Worm (Caenorhabditis elegans): ENCODE data around the gene K02E7.10.
A peak's percentile ranks its signal among the peaks of the same experiment; 100 is the strongest.

The K02E7.10 gene

ce11 chrII:1091706-1092105, 24.9 kb upstream of the K02E7.10 start, which contains the start of gene snf-3:
Gene snf-3, plus strand, starts transcription at chrII:1092006.
- TF ChIP-seq nhr-19 (GFP tag; conservative IDR thresholded peaks at IDR 0.05) (no peak), unc-130 (tag; optimal IDR thresholded peaks at IDR 0.05) (no peak), unc-30 (tag; optimal IDR thresholded peaks at IDR 0.05) (no peak), nhr-85 (tag) (no peak), hlh-4 (tag; optimal IDR thresholded peaks at IDR 0.05) (no peak)

- TF ChIP-seq snu-23 (GFP tag; optimal IDR thresholded peaks at IDR 0.05), result peak; percentile 37
- TF ChIP-seq grh-1 (GFP tag; IDR thresholded peaks at IDR 0.05), result peak; percentile 63
- no peak for TF ChIP-seq mep-1 (tag; optimal IDR thresholded peaks at IDR 0.05)
- no peak for TF ChIP-seq C34B4.2 (tag; optimal IDR thresholded peaks at IDR 0.05)
- no peak for TF ChIP-seq unc-62 (GFP tag; optimal IDR thresholded peaks at IDR 0.05)
- TF ChIP-seq nhr-237 (tag; optimal IDR thresholded peaks at IDR 0.05), result no peak
- TF ChIP-seq lsy-2 (tag; optimal IDR thresholded peaks at IDR 0.05), result peak in 1 of 2 experiments; percentile 4
- TF ChIP-seq nhr-85 (tag), result peak; percentile 88
- peak; percentile 68 for TF ChIP-seq blmp-1 (tag; optimal IDR thresholded peaks at IDR 0.05)
- peak; percentile 53 for TF ChIP-seq vab-15 (tag; optimal IDR thresholded peaks at IDR 0.05)
- peak; percentile 23 for TF ChIP-seq nhr-20 (tag; optimal IDR thresholded peaks at IDR 0.05)
- no peak for TF ChIP-seq sptf-1 (tag; optimal IDR thresholded peaks at IDR 0.05)
- TF ChIP-seq elt-3 (tag; optimal IDR thresholded peaks at IDR 0.05), result peak in 2 of 6 experiments; percentile 8 to 16
- no peak for TF ChIP-seq lin-39 (tag; optimal IDR thresholded peaks at IDR 0.05)
- peak; percentile 26 for TF ChIP-seq skn-1 (tag; optimal IDR thresholded peaks at IDR 0.05)
- no peak for TF ChIP-seq ztf-4 (tag; optimal IDR thresholded peaks at IDR 0.05)
- TF ChIP-seq tbx-2 (tag; optimal IDR thresholded peaks at IDR 0.05), result no peak
- no peak for TF ChIP-seq egl-13 (tag; optimal IDR thresholded peaks at IDR 0.05)
- no peak for TF ChIP-seq mab-9 (GFP tag; IDR thresholded peaks at IDR 0.05)
- TF ChIP-seq hlh-17 (GFP tag; optimal IDR thresholded peaks at IDR 0.05; ENCODE audit: borderline replicate concordance), result no peak
- peak; percentile 15 for TF ChIP-seq lin-13 (GFP tag; optimal IDR thresholded peaks at IDR 0.05)
- no peak for TF ChIP-seq pax-3 (tag; optimal IDR thresholded peaks at IDR 0.05)
- TF ChIP-seq efl-1 (optimal IDR thresholded peaks at IDR 0.05), result no peak
- TF ChIP-seq efl-1 (GFP tag; optimal IDR thresholded peaks at IDR 0.05 in 1 of 2), result no peak
- TF ChIP-seq lin-14 (GFP tag; optimal IDR thresholded peaks at IDR 0.05), result peak; percentile 70
- TF ChIP-seq snpc-4 (tag; optimal IDR thresholded peaks at IDR 0.05), result peak; percentile 48
Measured at ce11 chrII:1090743-1091142, 23.9 kb upstream of the K02E7.10 start.

- TF ChIP-seq lin-39 (tag; optimal IDR thresholded peaks at IDR 0.05) (no peak), sox-4 (tag; optimal IDR thresholded peaks at IDR 0.05) (no peak), grh-1 (GFP tag; IDR thresholded peaks at IDR 0.05) (0 out of 2 replicates have a peak, but pooled peaks have one; percentile 35), nhr-20 (tag; optimal IDR thresholded peaks at IDR 0.05) (peak; percentile 17), lsy-2 (tag; optimal IDR thresholded peaks at IDR 0.05) (peak; percentile 17 to 18), nhr-19 (GFP tag; conservative IDR thresholded peaks at IDR 0.05) (no peak), nhr-85 (tag) (peak; percentile 81), blmp-1 (tag; optimal IDR thresholded peaks at IDR 0.05) (peak; percentile 65), lin-14 (GFP tag; optimal IDR thresholded peaks at IDR 0.05) (peak; percentile 61)
Measured at ce11 chrII:1088527-1089230, 21.9 kb upstream of the K02E7.10 start.

- TF ChIP-seq pax-3 (tag; optimal IDR thresholded peaks at IDR 0.05) (no peak), ets-5 (GFP tag; IDR thresholded peaks at IDR 0.05) (no peak), efl-1 (optimal IDR thresholded peaks at IDR 0.05) (no peak), efl-1 (GFP tag; optimal IDR thresholded peaks at IDR 0.05 in 1 of 2) (peak in 1 of 2 experiments; percentile 62), lir-3 (tag; optimal IDR thresholded peaks at IDR 0.05; ENCODE audit: poor library complexity) (no peak), lin-35 (GFP tag; optimal IDR thresholded peaks at IDR 0.05) (peak in 1 of 2 experiments; percentile 42), lin-39 (tag; optimal IDR thresholded peaks at IDR 0.05) (no peak), xbp-1 (tag; optimal IDR thresholded peaks at IDR 0.05) (no peak), alr-1 (tag; optimal IDR thresholded peaks at IDR 0.05; ENCODE audit: borderline replicate concordance) (no peak), rnt-1 (tag; optimal IDR thresholded peaks at IDR 0.05) (peak; percentile 23), dpl-1 (GFP tag; optimal IDR thresholded peaks at IDR 0.05) (no peak), blmp-1 (tag; optimal IDR thresholded peaks at IDR 0.05) (peak; percentile 20), pqm-1 (tag; optimal IDR thresholded peaks at IDR 0.05) (no peak), aha-1 (tag; optimal IDR thresholded peaks at IDR 0.05) (no peak), nhr-85 (tag) (peak; percentile 76), lsy-2 (tag; optimal IDR thresholded peaks at IDR 0.05) (peak in 1 of 2 experiments; percentile 15), lin-14 (GFP tag; optimal IDR thresholded peaks at IDR 0.05) (peak; percentile 50), zip-4 (GFP tag; optimal IDR thresholded peaks at IDR 0.05) (no peak), C16A3.4 (tag; optimal IDR thresholded peaks at IDR 0.05) (no peak), snpc-4 (tag; optimal IDR thresholded peaks at IDR 0.05) (no peak), mdl-1 (tag; optimal IDR thresholded peaks at IDR 0.05) (peak in 1 of 2 experiments; percentile 64), nhr-47 (tag; optimal IDR thresholded peaks at IDR 0.05) (no peak), ceh-63 (GFP tag; optimal IDR thresholded peaks at IDR 0.05) (no peak)
Measured at ce11 chrII:1086479-1086878, 19.7 kb upstream of the K02E7.10 start.

Measured in whole organism, L1 larva.